Fruit fly (Drosophila melanogaster) whole organism, wandering third instar larva: ENCODE measurements around the gene CG42538.

Experiments used
- Abd-B ChIP-seq: fragments of >200 bp; optimal IDR thresholded peaks from 2 replicates; lab custom pipeline; 2017; ENCODE audit warnings: missing biosample characterization, missing genetic modification characterization
- CG32264 ChIP-seq: fragments of 200-800 bp; sonication (Bioruptor generic); optimal IDR thresholded peaks from 2 replicates; lab custom pipeline; 2016; ENCODE audit warnings: missing biosample characterization, missing genetic modification characterization
- CG9705 ChIP-seq: fragments of 200-800 bp; sonication (Bioruptor generic); optimal IDR thresholded peaks from 2 replicates; lab custom pipeline; 2018; ENCODE audit warnings: missing biosample characterization, mild to moderate bottlenecking, missing genetic modification characterization
- CrebA ChIP-seq: fragments of 200-800 bp; sonication (Bioruptor generic); optimal IDR thresholded peaks from 2 replicates; lab custom pipeline; 2016; ENCODE audit warnings: missing biosample characterization, mild to moderate bottlenecking, missing genetic modification characterization, borderline replicate concordance
- Dfd ChIP-seq: fragments of >200 bp; optimal IDR thresholded peaks from 2 replicates; lab custom pipeline; 2017; ENCODE audit warnings: missing biosample characterization, missing genetic modification characterization
- Dif ChIP-seq: fragments of 200-275, 200-300 bp; sonication (Bioruptor generic); optimal IDR thresholded peaks from 2 replicates; lab custom pipeline; 2018; ENCODE audit warnings: missing biosample characterization, missing genetic modification characterization; ENCODE audit not compliant: partially characterized antibody
- GATAd ChIP-seq: sonication (Bioruptor generic); optimal IDR thresholded peaks from 2 replicates; lab custom pipeline; 2016; ENCODE audit warnings: missing biosample characterization, missing genetic modification characterization
- HLH106 ChIP-seq: fragments of 200-800 bp; optimal IDR thresholded peaks from 3 replicates; lab custom pipeline; 2019; ENCODE audit warnings: missing biosample characterization, mild to moderate bottlenecking, missing genetic modification characterization, moderate library complexity
- Hnf4 ChIP-seq: fragments of 200-800 bp; sonication (Bioruptor generic); optimal IDR thresholded peaks from 2 replicates; lab custom pipeline; 2016; ENCODE audit warnings: missing biosample characterization, mild to moderate bottlenecking, missing genetic modification characterization
- Hr78 ChIP-seq: fragments of >200 bp; optimal IDR thresholded peaks from 2 replicates; lab custom pipeline; 2017; ENCODE audit warnings: missing biosample characterization, missing genetic modification characterization
- Hr83 ChIP-seq: fragments of 200-300 bp; sonication (Bioruptor generic); optimal IDR thresholded peaks from 2 replicates; lab custom pipeline; 2016; ENCODE audit warnings: missing biosample characterization, mild to moderate bottlenecking, missing genetic modification characterization, moderate library complexity; ENCODE audit not compliant: poor library complexity, severe bottlenecking
- Jra ChIP-seq: sonication (Bioruptor generic); optimal IDR thresholded peaks from 2 replicates; lab custom pipeline; 2016; ENCODE audit warnings: missing biosample characterization, missing genetic modification characterization
- Mio ChIP-seq: sonication (Bioruptor generic); optimal IDR thresholded peaks from 2 replicates; lab custom pipeline; 2016; ENCODE audit warnings: missing biosample characterization, missing genetic modification characterization
- Myc ChIP-seq: fragments of >200 bp; optimal IDR thresholded peaks from 2 replicates; lab custom pipeline; 2017
- N ChIP-seq: fragments of >200 bp; optimal IDR thresholded peaks from 2 replicates; lab custom pipeline; 2018; ENCODE audit warnings: missing biosample characterization, missing external identifiers, missing genetic modification characterization
- OdsH ChIP-seq: fragments of 200-800 bp; sonication (Bioruptor generic); optimal IDR thresholded peaks from 2 replicates; lab custom pipeline; 2016; ENCODE audit warnings: missing biosample characterization, mild to moderate bottlenecking, missing genetic modification characterization
- Rel ChIP-seq, 2 experiments: fragments of 200-800 bp; sonication (Bioruptor generic) in 1 of 2; optimal IDR thresholded peaks; 2 replicates in 1 of 2; 3 replicates in 1 of 2; lab custom pipeline; 2016 to 2019; ENCODE audit warnings: mild to moderate bottlenecking in 2 of 2, missing biosample characterization in 2 of 2, missing genetic modification characterization in 2 of 2, moderate library complexity in 1 of 2
- Sp1 ChIP-seq: fragments of 200-800 bp; sonication (Bioruptor generic); optimal IDR thresholded peaks from 3 replicates; lab custom pipeline; 2019; ENCODE audit warnings: missing biosample characterization, mild to moderate bottlenecking, missing genetic modification characterization, moderate library complexity
- Vsx2 ChIP-seq: fragments of 200-300, 225-300 bp; sonication (Bioruptor generic); optimal IDR thresholded peaks from 2 replicates; lab custom pipeline; 2018; ENCODE audit warnings: missing biosample characterization, missing genetic modification characterization; ENCODE audit not compliant: partially characterized antibody
- br ChIP-seq: fragments of 200-800 bp; sonication (Bioruptor generic); optimal IDR thresholded peaks from 2 replicates; lab custom pipeline; 2016; ENCODE audit warnings: missing biosample characterization, missing genetic modification characterization
- brk ChIP-seq: fragments of 200-800 bp; sonication (Bioruptor generic); optimal IDR thresholded peaks from 2 replicates; lab custom pipeline; 2016; ENCODE audit warnings: missing biosample characterization, mild to moderate bottlenecking, missing genetic modification characterization
- dl ChIP-seq, 2 experiments: fragments of 175-275, 200-275 bp in 1 of 2; fragments of 200-275 bp in 1 of 2; sonication (Bioruptor generic); optimal IDR thresholded peaks; lab custom pipeline; 2018; ENCODE audit warnings: mild to moderate bottlenecking in 2 of 2, missing biosample characterization in 2 of 2, missing genetic modification characterization in 2 of 2, moderate library complexity in 2 of 2; ENCODE audit not compliant: partially characterized antibody in 2 of 2, insufficient read depth in 1 of 2
- dmrt93B ChIP-seq: fragments of 200-800 bp; sonication (Bioruptor generic); optimal IDR thresholded peaks from 2 replicates; lab custom pipeline; 2018; ENCODE audit warnings: missing biosample characterization, mild to moderate bottlenecking, missing genetic modification characterization
- dsf ChIP-seq: sonication (Bioruptor generic); optimal IDR thresholded peaks from 2 replicates; lab custom pipeline; 2016; ENCODE audit warnings: missing biosample characterization, missing genetic modification characterization, borderline replicate concordance
- ey ChIP-seq: fragments of 200-800 bp; sonication (Bioruptor generic); optimal IDR thresholded peaks from 2 replicates; lab custom pipeline; 2016; ENCODE audit warnings: missing biosample characterization, missing genetic modification characterization
- foxo ChIP-seq, 2 experiments: fragments of 200-800 bp; sonication (Bioruptor generic); optimal IDR thresholded peaks; 2 replicates in 1 of 2; 3 replicates in 1 of 2; lab custom pipeline; 2016 to 2017; ENCODE audit warnings: missing biosample characterization in 2 of 2, missing genetic modification characterization in 2 of 2
- fru ChIP-seq: fragments of 200-800 bp; sonication (Bioruptor generic); optimal IDR thresholded peaks from 3 replicates; lab custom pipeline; 2016; ENCODE audit warnings: missing biosample characterization, mild to moderate bottlenecking, missing genetic modification characterization
- h ChIP-seq: fragments of 200-800 bp; sonication (Bioruptor generic); optimal IDR thresholded peaks from 3 replicates; lab custom pipeline; 2016; ENCODE audit warnings: missing biosample characterization, mild to moderate bottlenecking, missing genetic modification characterization
- jim ChIP-seq: fragments of 175-275, 200-325 bp; sonication (Bioruptor generic); optimal IDR thresholded peaks from 2 replicates; lab custom pipeline; 2016; ENCODE audit warnings: missing biosample characterization, mild to moderate bottlenecking, missing genetic modification characterization
- lola ChIP-seq: fragments of >200 bp; optimal IDR thresholded peaks from 2 replicates; lab custom pipeline; 2017; ENCODE audit warnings: missing biosample characterization, missing genetic modification characterization
- pan ChIP-seq: fragments of >200 bp; optimal IDR thresholded peaks from 2 replicates; lab custom pipeline; 2017
- psq ChIP-seq: fragments of 200-800 bp; sonication (Bioruptor generic); optimal IDR thresholded peaks from 3 replicates; lab custom pipeline; 2017; ENCODE audit warnings: missing biosample characterization, mild to moderate bottlenecking, missing genetic modification characterization, moderate library complexity
- rgr ChIP-seq: fragments of 200-800 bp; sonication (Bioruptor generic); optimal IDR thresholded peaks from 3 replicates; lab custom pipeline; 2016; ENCODE audit warnings: missing biosample characterization, mild to moderate bottlenecking, missing genetic modification characterization
- sage ChIP-seq: fragments of 200-800 bp; sonication (Bioruptor generic); optimal IDR thresholded peaks from 2 replicates; lab custom pipeline; 2016; ENCODE audit warnings: missing biosample characterization, mild to moderate bottlenecking, missing genetic modification characterization
- sv ChIP-seq: fragments of 200-800 bp; sonication (Bioruptor generic); optimal IDR thresholded peaks from 3 replicates; lab custom pipeline; 2016; ENCODE audit warnings: missing biosample characterization, missing genetic modification characterization
- tai ChIP-seq: sonication (Bioruptor generic); optimal IDR thresholded peaks from 2 replicates; lab custom pipeline; 2016; ENCODE audit warnings: missing biosample characterization, missing genetic modification characterization
- usp ChIP-seq: fragments of >200 bp; optimal IDR thresholded peaks from 2 replicates; lab custom pipeline; 2017; ENCODE audit warnings: missing biosample characterization, missing genetic modification characterization
- woc ChIP-seq: sonication (Bioruptor generic); optimal IDR thresholded peaks from 2 replicates; lab custom pipeline; 2016; ENCODE audit warnings: missing biosample characterization, mild to moderate bottlenecking, missing genetic modification characterization

CG42538 gene

DNA sequence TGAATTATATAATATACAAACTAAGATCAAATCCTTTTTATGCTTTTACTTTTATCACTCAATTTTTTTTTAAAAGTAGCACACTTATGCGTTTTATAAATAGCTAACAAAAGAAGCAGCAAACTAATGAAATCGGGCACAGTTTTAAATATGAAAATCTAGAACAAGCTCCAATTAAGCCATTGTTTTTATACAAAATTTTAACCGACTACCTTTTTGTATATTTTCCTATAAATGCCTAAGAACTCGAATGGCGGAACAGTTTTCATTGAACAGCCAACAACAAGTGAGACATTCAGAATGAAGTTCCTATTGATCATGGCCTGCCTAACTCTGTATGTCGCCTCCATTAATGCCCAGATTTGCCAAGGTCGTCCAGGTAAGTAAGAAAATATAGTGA lies at the start of gene CG42538:
TSS of gene CG42538 (plus strand) at position 301 of the 400 bp plus-strand sequence.
- TF ChIP-seq fru (GFP tag; lab: Kevin White, UChicago): no peak
- no peak for TF ChIP-seq br (GFP tag; lab: Kevin White, UChicago)
- no peak for TF ChIP-seq ey (GFP tag; lab: Kevin White, UChicago)
- TF ChIP-seq foxo (GFP tag; optimal IDR thresholded peaks at IDR 0.05; lab: Kevin White, UChicago): no peak
- TF ChIP-seq N (GFP tag; lab: Kevin White, UChicago): no peak
- no peak for TF ChIP-seq Myc (lab: Kevin White, UChicago)

DNA sequence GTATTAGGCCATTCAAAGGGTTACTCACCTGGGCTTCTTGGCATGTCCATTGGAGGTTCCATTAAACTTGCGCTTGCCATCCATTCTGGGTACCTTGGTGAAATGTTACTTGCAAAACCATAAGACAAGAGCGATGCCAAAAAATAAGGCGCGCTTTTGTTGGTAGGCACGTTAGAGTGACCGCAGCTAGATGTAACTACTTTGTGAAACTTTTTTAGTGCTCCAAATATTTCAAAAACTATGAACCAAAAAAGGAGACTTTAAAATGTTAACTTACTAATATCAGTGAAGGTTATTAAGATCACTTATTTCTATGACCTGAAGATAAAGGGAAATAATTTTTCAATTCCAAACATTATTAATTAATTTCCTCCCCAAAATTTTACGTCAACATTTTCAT lies 46.7 kb upstream of the CG42538 start, which contains the start of gene PolD1:
TSS of gene PolD1 (minus strand) at position 181 of the 400 bp plus-strand sequence.
- TF ChIP-seq fru (GFP tag; lab: Kevin White, UChicago) (no peak), Myc (lab: Kevin White, UChicago) (no peak), GATAd (GFP tag; lab: Kevin White, UChicago) (no peak), dmrt93B (GFP tag; lab: Kevin White, UChicago) (no peak), Mio (no peak), pan (lab: Kevin White, UChicago) (no peak), Hr83 (GFP tag; lab: Kevin White, UChicago) (no peak)

DNA sequence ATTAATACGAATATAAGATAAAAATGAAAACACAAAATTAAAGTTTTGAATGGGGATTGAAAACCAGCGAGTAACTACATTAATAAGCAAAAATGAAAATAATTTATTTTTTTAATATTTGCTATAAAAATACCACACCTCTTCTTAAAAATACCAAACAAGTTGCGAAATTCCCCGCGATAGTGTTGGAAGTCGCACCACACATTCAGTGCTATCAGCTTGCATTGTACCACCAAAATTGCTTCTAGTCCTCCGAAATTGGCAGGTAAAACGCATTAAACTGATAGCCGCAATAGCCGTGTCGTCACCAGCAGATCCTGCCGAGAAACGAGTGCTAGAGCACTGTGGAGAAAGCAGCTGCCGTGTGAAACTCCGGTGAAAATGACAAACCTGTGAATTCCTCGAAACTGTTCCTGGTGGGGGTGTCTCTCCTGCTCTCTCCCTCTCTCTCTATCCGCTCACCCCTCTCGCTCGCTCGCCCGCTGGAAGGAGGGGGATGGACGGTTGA lies 46.2 kb upstream of the CG42538 start, which contains the start of gene Hip14:
TSS of gene Hip14 (plus strand) at position 198 of the 508 bp plus-strand sequence.
- no peak for TF ChIP-seq Vsx2
- peak; percentile 43 for TF ChIP-seq fru (GFP tag; lab: Kevin White, UChicago)
- peak; percentile 35 for TF ChIP-seq h
- no peak for TF ChIP-seq Jra
- peak; percentile 8 for TF ChIP-seq sv (GFP tag; lab: Kevin White, UChicago)
- TF ChIP-seq woc (GFP tag; lab: Kevin White, UChicago): peak; percentile 45
- TF ChIP-seq psq (GFP tag; lab: Kevin White, UChicago): peak; percentile 29
- TF ChIP-seq ey (GFP tag; lab: Kevin White, UChicago): peak; percentile 26
- TF ChIP-seq tai (GFP tag; lab: Kevin White, UChicago): no peak
- peak; percentile 47 for TF ChIP-seq rgr (GFP tag; lab: Kevin White, UChicago)
- TF ChIP-seq CG9705 (GFP tag; lab: Kevin White, UChicago): no peak
- TF ChIP-seq jim: no peak
- TF ChIP-seq Hnf4: no peak
- peak; percentile 52 for TF ChIP-seq dsf (GFP tag; lab: Kevin White, UChicago)
- no peak for TF ChIP-seq sage
- no peak for TF ChIP-seq CG32264 (GFP tag; lab: Kevin White, UChicago)
- no peak for TF ChIP-seq Hr83 (GFP tag; lab: Kevin White, UChicago)
- TF ChIP-seq N (GFP tag; lab: Kevin White, UChicago): no peak
- peak in 1 of 2 experiments; percentile 43 for TF ChIP-seq foxo (GFP tag; optimal IDR thresholded peaks at IDR 0.05; lab: Kevin White, UChicago)
- TF ChIP-seq HLH106 (tag; lab: Kevin White, UChicago): no peak
- no peak for TF ChIP-seq Rel (GFP tag; optimal IDR thresholded peaks at IDR 0.05; lab: Kevin White, UChicago)
- TF ChIP-seq Rel (tag; optimal IDR thresholded peaks at IDR 0.05; lab: Kevin White, UChicago): peak; percentile 99
- no peak for TF ChIP-seq Dif (GFP tag; lab: Kevin White, UChicago)
- no peak for TF ChIP-seq brk (GFP tag; lab: Kevin White, UChicago)
- TF ChIP-seq CrebA (GFP tag; lab: Kevin White, UChicago): no peak
- no peak for TF ChIP-seq Sp1 (GFP tag; lab: Kevin White, UChicago)
- TF ChIP-seq br (GFP tag; lab: Kevin White, UChicago): peak; percentile 9
- no peak for TF ChIP-seq lola
- peak; percentile 35 for TF ChIP-seq OdsH (GFP tag; lab: Kevin White, UChicago)
- no peak for TF ChIP-seq Abd-B (GFP tag; lab: Kevin White, UChicago)
- TF ChIP-seq dl (GFP tag; optimal IDR thresholded peaks at IDR 0.05; lab: Kevin White, UChicago; ENCODE audit: insufficient read depth in 1 of 2, partially characterized antibody in 2 of 2): no peak
- TF ChIP-seq Myc (lab: Kevin White, UChicago): peak; percentile 25
- no peak for TF ChIP-seq Dfd
- TF ChIP-seq usp (GFP tag; lab: Kevin White, UChicago): no peak
- no peak for TF ChIP-seq dmrt93B (GFP tag; lab: Kevin White, UChicago)
- no peak for TF ChIP-seq Hr78 (GFP tag; lab: Kevin White, UChicago)
- TF ChIP-seq pan (lab: Kevin White, UChicago): no peak
- no peak for TF ChIP-seq GATAd (GFP tag; lab: Kevin White, UChicago)
- no peak for TF ChIP-seq Mio
